Fruit fly (Drosophila melanogaster) whole organism, embryonic: ENCODE data around the gene CG14085.

ENCODE experiments used
- Atf-2 ChIP-seq: fragments of 200-800 bp; sonication (Bioruptor generic); optimal IDR thresholded peaks from 2 replicates; lab custom pipeline; 2016; ENCODE audit warnings: missing biosample characterization, missing genetic modification characterization
- CG18619 ChIP-seq: fragments of 200-800 bp; sonication (Bioruptor generic); optimal IDR thresholded peaks from 3 replicates; lab custom pipeline; 2017; ENCODE audit warnings: missing biosample characterization, mild to moderate bottlenecking, missing genetic modification characterization
- CG2116 ChIP-seq: fragments of 200-800 bp; sonication (Bioruptor generic); optimal IDR thresholded peaks from 3 replicates; lab custom pipeline; 2018; ENCODE audit warnings: missing biosample characterization, mild to moderate bottlenecking, missing genetic modification characterization
- CG43689 ChIP-seq: fragments of 200-800 bp; sonication (Bioruptor generic); IDR thresholded peaks from 2 replicates; pipeline ENCODE4 v1.3.6; 2022; ENCODE audit warnings: missing biosample characterization, missing genetic modification characterization
- Mrtf ChIP-seq: fragments of 200-800 bp; sonication (Bioruptor generic); IDR thresholded peaks from 3 replicates; pipeline ENCODE4 v1.3.6; 2022; ENCODE audit warnings: missing biosample characterization, missing genetic modification characterization
- Ptx1 ChIP-seq: fragments of 200-800 bp; sonication (Bioruptor generic); IDR thresholded peaks from 2 replicates; pipeline ENCODE4 v1.3.6; 2022; ENCODE audit warnings: missing biosample characterization, missing genetic modification characterization
- chn ChIP-seq: fragments of 200-800 bp; sonication (Bioruptor generic); optimal IDR thresholded peaks from 2 replicates; lab custom pipeline; 2016; ENCODE audit warnings: missing biosample characterization, missing genetic modification characterization
- fd96Cb ChIP-seq: fragments of 200-800 bp; sonication (Bioruptor generic); optimal IDR thresholded peaks from 2 replicates; lab custom pipeline; 2018; ENCODE audit warnings: missing biosample characterization, mild to moderate bottlenecking, missing genetic modification characterization, moderate library complexity
- grn ChIP-seq: fragments of 200-800 bp; sonication (Bioruptor generic); optimal IDR thresholded peaks from 3 replicates; lab custom pipeline; 2017; ENCODE audit warnings: missing biosample characterization, missing genetic modification characterization
- org-1 ChIP-seq: fragments of 200-800 bp; sonication (Bioruptor generic); optimal IDR thresholded peaks from 2 replicates; lab custom pipeline; 2017; ENCODE audit warnings: missing biosample characterization, missing genetic modification characterization
- ro ChIP-seq: fragments of 200-800 bp; sonication (Bioruptor generic); IDR thresholded peaks from 2 replicates; pipeline ENCODE4 v1.3.6; 2022; ENCODE audit warnings: missing biosample characterization, missing genetic modification characterization
- tin ChIP-seq: fragments of 200-800 bp; sonication (Bioruptor generic); optimal IDR thresholded peaks from 3 replicates; lab custom pipeline; 2016; ENCODE audit warnings: missing biosample characterization, missing genetic modification characterization
- zfh1 ChIP-seq: fragments of 200-800 bp; sonication (Bioruptor generic); IDR thresholded peaks from 3 replicates; pipeline ENCODE4 v1.3.6; 2022; ENCODE audit warnings: missing biosample characterization, missing genetic modification characterization

DNA sequence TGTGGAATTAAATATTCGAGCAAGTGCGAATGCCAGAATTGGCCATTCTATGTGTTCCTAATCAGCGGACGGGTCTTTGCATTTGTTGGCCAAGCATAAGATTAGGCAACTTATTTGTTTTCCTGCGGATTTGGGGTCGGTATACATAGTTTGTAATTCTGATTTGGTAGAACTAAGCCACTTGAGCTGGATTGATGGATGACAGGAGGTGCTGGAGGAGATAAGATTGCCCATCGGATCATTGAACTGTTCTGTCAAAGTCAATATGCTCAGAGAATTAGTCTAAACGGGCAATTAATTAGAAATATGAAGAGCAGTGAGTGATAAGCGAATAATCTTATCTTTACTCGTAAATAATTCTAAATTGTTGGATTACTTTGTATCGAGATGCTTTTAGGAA lies 20.3 kb downstream of the CG14085 start:
- no peak for TF ChIP-seq CG18619
- TF ChIP-seq fd96Cb (tag; lab: Kevin White, UChicago) = no peak
- no peak for TF ChIP-seq Mrtf
- TF ChIP-seq Ptx1 (GFP tag; lab: Robert Waterston, UW) = no peak
- TF ChIP-seq ro (GFP tag; lab: Robert Waterston, UW) = no peak
- TF ChIP-seq grn = peak; percentile 84
- TF ChIP-seq org-1 = no peak
- TF ChIP-seq Atf-2 = no peak
- TF ChIP-seq tin (GFP tag; lab: Kevin White, UChicago) = no peak
- TF ChIP-seq chn (GFP tag; lab: Kevin White, UChicago) = no peak
- no peak for TF ChIP-seq CG2116
- TF ChIP-seq zfh1 (GFP tag; lab: Robert Waterston, UW) = no peak
- TF ChIP-seq CG43689 (GFP tag; lab: Robert Waterston, UW) = no peak
